Fruit fly (Drosophila melanogaster) whole organism: ENCODE data around the gene Grl62b.

ENCODE experiments used
- CG8478 ChIP-seq: fragments of >200 bp; optimal IDR thresholded peaks from 2 replicates; lab custom pipeline; 2018; ENCODE audit warnings: inconsistent platforms
- Dll ChIP-seq: fragments of >200 bp; optimal IDR thresholded peaks from 2 replicates; lab custom pipeline; 2017
- EcR ChIP-seq, 2 experiments: fragments of >200 bp; optimal IDR thresholded peaks; 2 replicates each; lab custom pipeline; 2017; ENCODE audit warnings: missing biosample characterization in 2 of 2, missing genetic modification characterization in 2 of 2, missing genetic modification reagents in 2 of 2
- pan ChIP-seq: fragments of >200 bp; optimal IDR thresholded peaks from 2 replicates; lab custom pipeline; 2017
- psq ChIP-seq: fragments of >200 bp; optimal IDR thresholded peaks from 2 replicates; lab custom pipeline; 2017
- usp ChIP-seq: fragments of >200 bp; optimal IDR thresholded peaks from 2 replicates; lab custom pipeline; 2017; ENCODE audit warnings: missing biosample characterization, missing genetic modification characterization, mixed read lengths

Grl62b gene

DNA sequence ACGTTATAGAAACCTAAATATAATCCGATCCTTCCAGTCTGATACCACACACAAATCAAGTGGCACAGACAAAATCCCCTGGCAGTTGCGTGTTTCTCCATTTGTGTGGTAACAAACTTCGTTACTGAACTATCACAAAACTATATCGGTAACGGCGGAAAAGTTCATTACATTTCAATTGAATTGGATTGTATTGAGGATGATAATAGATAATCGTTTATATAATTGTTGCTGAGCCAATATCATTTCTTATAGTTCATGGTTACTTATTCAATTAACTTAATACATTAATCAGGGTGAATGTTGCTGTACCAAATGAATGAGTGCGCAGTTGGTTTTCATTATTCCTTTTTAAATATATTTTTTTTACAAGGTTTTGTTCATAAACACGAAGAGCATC lies at the start of gene Grl62b:
TSS of gene Grl62b (minus strand) at position 101 of the 400 bp plus-strand sequence.
- TF ChIP-seq usp (GFP tag; lab: Kevin White, UChicago) = no peak
- TF ChIP-seq psq (lab: Kevin White, UChicago) = no peak
- no peak for TF ChIP-seq Dll (lab: Kevin White, UChicago)
- TF ChIP-seq EcR (GFP tag; optimal IDR thresholded peaks at IDR 0.05; lab: Kevin White, UChicago) = no peak
- no peak for TF ChIP-seq CG8478
- no peak for TF ChIP-seq pan (lab: Kevin White, UChicago)

DNA sequence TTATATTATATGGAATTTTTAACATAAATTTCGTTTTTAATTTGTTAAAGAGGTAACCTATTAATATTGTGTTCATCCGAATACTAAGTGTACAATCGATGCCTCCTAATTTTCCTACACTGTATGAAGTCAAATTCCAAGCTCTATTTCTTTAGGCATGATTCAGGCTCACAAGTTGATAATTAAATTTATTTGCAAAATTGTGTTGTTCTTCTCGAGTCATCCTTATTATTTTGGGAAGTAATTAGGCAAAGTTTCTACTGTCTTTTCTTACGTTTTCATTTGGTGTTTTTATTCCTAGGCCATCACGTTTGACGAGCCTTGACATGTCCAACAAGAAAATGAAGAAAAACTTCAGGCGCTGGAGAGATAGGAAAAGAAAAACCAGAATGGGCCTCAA lies 14.9 kb upstream of the Grl62b start, which contains the start of gene CG42355:
TSS of gene CG42355 (minus strand) at position 101 of the 400 bp plus-strand sequence.
- TF ChIP-seq pan (lab: Kevin White, UChicago) = no peak

DNA sequence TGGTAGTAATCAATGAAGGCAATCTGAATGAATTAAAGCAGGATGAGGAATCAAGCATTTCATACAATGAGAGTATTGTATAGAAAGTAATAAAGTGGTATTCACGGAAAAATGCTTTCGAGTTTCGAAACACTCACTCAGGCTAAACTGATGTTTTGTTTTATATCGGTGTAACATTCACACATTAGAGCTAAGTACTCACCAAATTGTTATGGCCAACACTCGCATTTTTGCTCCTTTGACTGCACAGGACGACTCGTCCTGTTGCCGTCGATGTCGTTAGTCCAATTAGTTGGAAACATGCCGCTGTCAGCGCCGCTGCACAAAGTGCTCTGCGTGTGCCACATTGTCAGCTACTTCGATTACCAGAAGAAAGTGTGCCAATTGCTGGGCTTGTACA lies 3.5 kb upstream of the Grl62b start, which contains the start of gene Grl62c:
TSS of gene Grl62c (plus strand) at position 301 of the 400 bp plus-strand sequence.
- TF ChIP-seq psq (lab: Kevin White, UChicago) = no peak
- no peak for TF ChIP-seq CG8478
- no peak for TF ChIP-seq Dll (lab: Kevin White, UChicago)
- TF ChIP-seq EcR (GFP tag; optimal IDR thresholded peaks at IDR 0.05; lab: Kevin White, UChicago) = no peak
- no peak for TF ChIP-seq pan (lab: Kevin White, UChicago)
- TF ChIP-seq usp (GFP tag; lab: Kevin White, UChicago) = no peak

DNA sequence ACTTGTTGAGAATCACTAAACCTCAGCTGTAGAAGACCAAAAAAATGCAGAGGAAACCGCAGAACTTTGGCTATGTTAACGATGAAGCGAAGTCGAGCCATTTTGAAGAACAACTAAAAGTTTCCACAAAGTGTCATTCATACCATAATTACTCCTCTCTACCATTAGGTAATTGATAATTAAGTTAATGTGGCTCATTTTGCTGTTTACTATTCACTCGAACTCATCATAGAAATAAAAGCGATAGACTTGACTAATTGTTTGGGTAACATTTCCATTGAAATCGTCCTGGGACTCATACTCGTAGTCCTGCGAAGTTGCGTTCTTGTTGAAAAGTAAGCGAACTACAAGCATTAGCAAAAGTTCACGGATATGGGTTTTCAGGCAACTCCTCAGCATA lies 1.3 kb downstream of the Grl62b start, which contains the start of gene Grl62a:
TSS of gene Grl62a (minus strand) at position 101 of the 400 bp plus-strand sequence.
- TF ChIP-seq psq (lab: Kevin White, UChicago) (no peak), Dll (lab: Kevin White, UChicago) (no peak), pan (lab: Kevin White, UChicago) (no peak), usp (GFP tag; lab: Kevin White, UChicago) (no peak), EcR (GFP tag; optimal IDR thresholded peaks at IDR 0.05; lab: Kevin White, UChicago) (no peak), CG8478 (no peak)

DNA sequence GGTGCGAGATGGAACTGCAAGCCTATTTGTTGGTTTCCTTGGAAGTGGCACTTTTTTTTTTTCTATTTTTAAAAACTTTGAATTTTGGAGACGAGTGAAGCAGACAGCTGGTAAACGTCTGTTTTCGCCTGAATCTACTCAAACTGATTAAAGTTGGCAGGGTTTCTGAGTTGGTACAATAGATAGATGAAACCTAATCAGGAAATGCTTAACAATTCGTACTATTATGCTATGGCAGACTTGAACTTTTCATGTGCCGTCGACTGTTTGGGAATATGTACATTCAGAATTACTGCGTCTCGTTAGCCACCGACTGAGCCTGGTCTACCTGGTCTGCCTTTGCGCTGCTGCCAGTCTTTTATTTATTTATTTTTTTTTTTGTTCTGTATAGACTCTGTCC lies 17.6 kb downstream of the Grl62b start, which contains the start of gene CG42841:
TSS of gene CG42841 (minus strand) at position 101 of the 400 bp plus-strand sequence.
- TF ChIP-seq psq (lab: Kevin White, UChicago) (no peak), usp (GFP tag; lab: Kevin White, UChicago) (no peak), Dll (lab: Kevin White, UChicago) (no peak), CG8478 (no peak), EcR (GFP tag; optimal IDR thresholded peaks at IDR 0.05; lab: Kevin White, UChicago) (no peak), pan (lab: Kevin White, UChicago) (no peak)

DNA sequence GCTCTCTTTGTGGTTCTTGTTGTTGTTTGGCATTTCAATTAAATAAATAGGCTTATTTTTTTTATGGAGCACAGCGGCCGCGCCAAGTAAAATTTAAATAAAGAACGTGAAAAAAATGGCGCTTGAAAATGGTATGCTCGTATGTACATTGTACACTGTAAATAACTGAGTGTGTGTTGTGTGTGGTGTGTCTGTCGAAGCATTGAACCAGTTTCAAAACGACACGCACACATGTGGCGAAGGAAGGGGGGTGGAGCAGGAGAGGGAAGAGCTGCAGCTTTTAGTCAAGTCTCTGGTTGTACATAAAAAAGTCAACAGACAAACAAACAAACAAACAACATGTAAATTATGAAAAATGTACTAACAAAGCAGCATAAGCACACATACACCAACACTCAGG lies 18.5 kb downstream of the Grl62b start:
- TF ChIP-seq usp (GFP tag; lab: Kevin White, UChicago) (no peak), psq (lab: Kevin White, UChicago) (no peak), Dll (lab: Kevin White, UChicago) (no peak), EcR (GFP tag; optimal IDR thresholded peaks at IDR 0.05; lab: Kevin White, UChicago) (no peak), CG8478 (no peak)

DNA sequence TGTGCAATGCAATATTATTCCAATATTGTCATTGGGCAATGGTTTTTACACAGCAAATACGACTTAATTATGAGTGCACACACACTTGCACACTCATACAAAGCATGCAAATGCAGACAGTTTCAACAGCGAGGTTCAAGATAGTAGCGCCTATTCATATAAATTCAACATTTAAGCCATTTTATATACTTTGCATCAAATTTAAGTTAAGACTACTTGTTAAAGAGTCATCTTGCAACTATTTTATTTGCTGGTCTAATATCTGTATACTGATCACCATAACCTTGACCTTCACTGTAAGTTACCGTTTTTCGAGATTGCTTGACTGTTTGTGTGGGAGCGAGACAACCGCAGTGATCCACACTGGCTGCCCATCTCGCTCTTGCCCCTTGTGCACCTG lies 37.8 kb downstream of the Grl62b start:
- TF ChIP-seq usp (GFP tag; lab: Kevin White, UChicago) (no peak), pan (lab: Kevin White, UChicago) (no peak), CG8478 (no peak), psq (lab: Kevin White, UChicago) (no peak), EcR (GFP tag; optimal IDR thresholded peaks at IDR 0.05; lab: Kevin White, UChicago) (no peak), Dll (lab: Kevin White, UChicago) (no peak)

DNA sequence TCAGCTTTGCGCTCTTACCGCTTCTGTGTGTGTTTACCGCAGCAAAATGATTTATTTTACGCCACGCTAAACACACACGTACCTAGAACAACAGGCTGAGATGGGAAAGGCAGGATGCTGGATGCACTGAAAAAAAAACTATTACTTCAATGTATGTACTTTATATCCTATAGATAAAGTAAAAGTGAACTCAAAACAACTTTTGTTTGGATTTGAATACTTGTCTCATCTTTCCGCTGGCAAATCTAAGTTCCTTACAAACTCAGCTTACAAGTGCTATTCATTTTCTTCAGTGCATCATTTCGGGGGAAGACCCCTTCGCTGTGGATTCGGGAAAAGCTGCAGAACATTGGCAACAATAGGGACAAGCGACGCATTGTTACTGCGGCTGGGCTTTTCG lies 46.4 kb downstream of the Grl62b start:
- no peak for TF ChIP-seq usp (GFP tag; lab: Kevin White, UChicago)
- TF ChIP-seq Dll (lab: Kevin White, UChicago) = no peak
- no peak for TF ChIP-seq CG8478
- no peak for TF ChIP-seq psq (lab: Kevin White, UChicago)
